Fruit fly (Drosophila melanogaster) whole organism, prepupa: ENCODE measurements around the gene CG43638.

ENCODE experiments used
- Blimp-1 ChIP-seq: fragments of 200-800 bp; sonication (Bioruptor generic); optimal IDR thresholded peaks from 3 replicates; lab custom pipeline; 2017; ENCODE audit warnings: missing biosample characterization, missing genetic modification characterization, mild to moderate bottlenecking, moderate library complexity, missing genetic modification reagents
- CG10631 ChIP-seq: fragments of 200-800 bp; sonication (Bioruptor generic); optimal IDR thresholded peaks from 2 replicates; lab custom pipeline; 2016; ENCODE audit warnings: missing biosample characterization, missing genetic modification characterization
- CG10669 ChIP-seq: fragments of 200-800 bp; sonication (Bioruptor generic); optimal IDR thresholded peaks from 3 replicates; lab custom pipeline; 2018; ENCODE audit warnings: missing biosample characterization, mild to moderate bottlenecking, missing genetic modification characterization, moderate library complexity
- CG11294 ChIP-seq: fragments of 200-800 bp; sonication (Bioruptor generic); IDR thresholded peaks from 2 replicates; pipeline ENCODE4 v1.3.6; 2022; ENCODE audit warnings: missing biosample characterization, missing genetic modification characterization
- CG11762 ChIP-seq: fragments of 200-800 bp; sonication (Bioruptor generic); optimal IDR thresholded peaks from 3 replicates; lab custom pipeline; 2016; ENCODE audit warnings: missing biosample characterization, missing genetic modification characterization; ENCODE audit not compliant: insufficient read depth
- CG3032 ChIP-seq: fragments of 200-800 bp; optimal IDR thresholded peaks from 2 replicates; lab custom pipeline; 2019; ENCODE audit warnings: missing biosample characterization, mild to moderate bottlenecking, missing genetic modification characterization, moderate library complexity
- CG32006 ChIP-seq: fragments of 200-800 bp; sonication (Bioruptor generic); optimal IDR thresholded peaks from 3 replicates; lab custom pipeline; 2017; ENCODE audit warnings: missing biosample characterization, mild to moderate bottlenecking, missing genetic modification characterization
- CG34406 ChIP-seq: fragments of 200-800 bp; sonication (Bioruptor generic); optimal IDR thresholded peaks from 3 replicates; lab custom pipeline; 2016; ENCODE audit warnings: missing biosample characterization, missing genetic modification characterization
- CG3919 ChIP-seq: fragments of 200-800 bp; sonication (Bioruptor generic); optimal IDR thresholded peaks from 3 replicates; lab custom pipeline; 2016; ENCODE audit warnings: missing biosample characterization, missing genetic modification characterization
- CG4318 ChIP-seq: fragments of 200-800 bp; sonication (Bioruptor generic); optimal IDR thresholded peaks from 3 replicates; lab custom pipeline; 2017; ENCODE audit warnings: missing biosample characterization, mild to moderate bottlenecking, missing genetic modification characterization
- CG6163 ChIP-seq: fragments of 200-800 bp; sonication (Bioruptor generic); IDR thresholded peaks from 3 replicates; pipeline ENCODE4 v1.3.6; 2022; ENCODE audit warnings: missing biosample characterization, missing genetic modification characterization
- CG6276 ChIP-seq: fragments of 200-800 bp; sonication (Bioruptor generic); optimal IDR thresholded peaks from 2 replicates; lab custom pipeline; 2017; ENCODE audit warnings: missing biosample characterization, mild to moderate bottlenecking, missing genetic modification characterization
- CG6792 ChIP-seq: fragments of 200-800 bp; sonication (Bioruptor generic); optimal IDR thresholded peaks from 3 replicates; lab custom pipeline; 2016; ENCODE audit warnings: missing biosample characterization, missing genetic modification characterization
- CG6854 ChIP-seq: fragments of 200-800 bp; sonication (Bioruptor generic); optimal IDR thresholded peaks from 2 replicates; lab custom pipeline; 2017; ENCODE audit warnings: missing biosample characterization, mild to moderate bottlenecking, missing genetic modification characterization
- CG8119 ChIP-seq: fragments of 200-800 bp; sonication (Bioruptor generic); IDR thresholded peaks from 3 replicates; pipeline ENCODE4 v1.3.6; 2022; ENCODE audit warnings: missing biosample characterization, missing genetic modification characterization
- CG8319 ChIP-seq: fragments of 200-800 bp; sonication (Bioruptor generic); optimal IDR thresholded peaks from 3 replicates; lab custom pipeline; 2016; ENCODE audit warnings: missing biosample characterization, missing genetic modification characterization
- CG8632 ChIP-seq: fragments of 200-800 bp; sonication (Bioruptor generic); optimal IDR thresholded peaks from 3 replicates; lab custom pipeline; 2016; ENCODE audit warnings: missing biosample characterization, missing genetic modification characterization
- Eip75B ChIP-seq: fragments of 200-800 bp; sonication (Bioruptor generic); optimal IDR thresholded peaks from 3 replicates; lab custom pipeline; 2016; ENCODE audit warnings: missing biosample characterization, missing genetic modification characterization
- Ets21C ChIP-seq: fragments of 200-800 bp; sonication (Bioruptor generic); optimal IDR thresholded peaks from 3 replicates; lab custom pipeline; 2016; ENCODE audit warnings: missing biosample characterization, missing genetic modification characterization
- Hr39 ChIP-seq: fragments of 200-800 bp; sonication (Bioruptor generic); optimal IDR thresholded peaks from 2 replicates; lab custom pipeline; 2016; ENCODE audit warnings: missing biosample characterization, missing genetic modification characterization
- Hr4 ChIP-seq: fragments of 200-800 bp; sonication (Bioruptor generic); optimal IDR thresholded peaks from 3 replicates; lab custom pipeline; 2016; ENCODE audit warnings: missing biosample characterization, missing genetic modification characterization
- Lpt ChIP-seq: fragments of 200-800 bp; sonication (Bioruptor generic); optimal IDR thresholded peaks from 3 replicates; lab custom pipeline; 2016; ENCODE audit warnings: missing biosample characterization, missing genetic modification characterization
- Smox ChIP-seq: fragments of 200-800 bp; sonication (Bioruptor generic); optimal IDR thresholded peaks from 3 replicates; lab custom pipeline; 2016; ENCODE audit warnings: missing biosample characterization, missing genetic modification characterization
- Sox15 ChIP-seq: fragments of 200-800 bp; sonication (Bioruptor generic); optimal IDR thresholded peaks from 3 replicates; lab custom pipeline; 2016; ENCODE audit warnings: missing biosample characterization, missing genetic modification characterization
- achi ChIP-seq: fragments of 200-800 bp; sonication (Bioruptor generic); optimal IDR thresholded peaks from 3 replicates; lab custom pipeline; 2016; ENCODE audit warnings: missing biosample characterization, missing genetic modification characterization
- cyc ChIP-seq: fragments of 200-800 bp; sonication (Bioruptor generic); optimal IDR thresholded peaks from 3 replicates; lab custom pipeline; 2016; ENCODE audit warnings: missing biosample characterization, missing genetic modification characterization
- dac ChIP-seq: fragments of 200-800 bp; sonication (Bioruptor generic); optimal IDR thresholded peaks from 2 replicates; lab custom pipeline; 2017; ENCODE audit warnings: missing biosample characterization, mild to moderate bottlenecking, missing genetic modification characterization
- dsx ChIP-seq: fragments of 200-800 bp; optimal IDR thresholded peaks from 3 replicates; lab custom pipeline; 2019; ENCODE audit warnings: missing biosample characterization, mild to moderate bottlenecking, missing genetic modification characterization, moderate library complexity; ENCODE audit not compliant: poor library complexity, severe bottlenecking
- eg ChIP-seq: fragments of 200-800 bp; sonication (Bioruptor generic); IDR thresholded peaks from 3 replicates; pipeline ENCODE4 v1.3.6; 2022; ENCODE audit warnings: missing biosample characterization, missing genetic modification characterization
- esn ChIP-seq: fragments of 200-800 bp; sonication (Bioruptor generic); optimal IDR thresholded peaks from 2 replicates; lab custom pipeline; 2016; ENCODE audit warnings: missing biosample characterization, mild to moderate bottlenecking, missing genetic modification characterization, moderate library complexity
- fd85E ChIP-seq: fragments of 200-800 bp; sonication (Bioruptor generic); optimal IDR thresholded peaks from 3 replicates; lab custom pipeline; 2016; ENCODE audit warnings: missing biosample characterization, missing genetic modification characterization
- fkh ChIP-seq: fragments of 200-800 bp; sonication (Bioruptor generic); optimal IDR thresholded peaks from 3 replicates; lab custom pipeline; 2017; ENCODE audit warnings: missing biosample characterization, mild to moderate bottlenecking, missing genetic modification characterization, moderate library complexity
- lz ChIP-seq: fragments of 200-800 bp; sonication (Bioruptor generic); optimal IDR thresholded peaks from 3 replicates; lab custom pipeline; 2016; ENCODE audit warnings: missing biosample characterization, missing genetic modification characterization
- net ChIP-seq: fragments of 200-800 bp; sonication (Bioruptor generic); optimal IDR thresholded peaks from 3 replicates; lab custom pipeline; 2016; ENCODE audit warnings: missing biosample characterization, missing genetic modification characterization
- pdm3 ChIP-seq: fragments of 200-800 bp; sonication (Bioruptor generic); optimal IDR thresholded peaks from 3 replicates; lab custom pipeline; 2016; ENCODE audit warnings: missing biosample characterization, missing genetic modification characterization
- salr ChIP-seq, 2 experiments: fragments of 200-800 bp; sonication (Bioruptor generic); optimal IDR thresholded peaks; 3 replicates each; lab custom pipeline; 2016 to 2018; ENCODE audit warnings: missing biosample characterization in 2 of 2, missing genetic modification characterization in 2 of 2, mild to moderate bottlenecking in 1 of 2
- spab ChIP-seq: fragments of 200-800 bp; sonication (Bioruptor generic); optimal IDR thresholded peaks from 2 replicates; lab custom pipeline; 2017; ENCODE audit warnings: missing biosample characterization, mild to moderate bottlenecking, missing genetic modification characterization, missing genetic modification reagents
- vri ChIP-seq: fragments of 200-800 bp; sonication (Bioruptor generic); optimal IDR thresholded peaks from 3 replicates; lab custom pipeline; 2016; ENCODE audit warnings: missing biosample characterization, mild to moderate bottlenecking, missing genetic modification characterization

The CG43638 gene

DNA sequence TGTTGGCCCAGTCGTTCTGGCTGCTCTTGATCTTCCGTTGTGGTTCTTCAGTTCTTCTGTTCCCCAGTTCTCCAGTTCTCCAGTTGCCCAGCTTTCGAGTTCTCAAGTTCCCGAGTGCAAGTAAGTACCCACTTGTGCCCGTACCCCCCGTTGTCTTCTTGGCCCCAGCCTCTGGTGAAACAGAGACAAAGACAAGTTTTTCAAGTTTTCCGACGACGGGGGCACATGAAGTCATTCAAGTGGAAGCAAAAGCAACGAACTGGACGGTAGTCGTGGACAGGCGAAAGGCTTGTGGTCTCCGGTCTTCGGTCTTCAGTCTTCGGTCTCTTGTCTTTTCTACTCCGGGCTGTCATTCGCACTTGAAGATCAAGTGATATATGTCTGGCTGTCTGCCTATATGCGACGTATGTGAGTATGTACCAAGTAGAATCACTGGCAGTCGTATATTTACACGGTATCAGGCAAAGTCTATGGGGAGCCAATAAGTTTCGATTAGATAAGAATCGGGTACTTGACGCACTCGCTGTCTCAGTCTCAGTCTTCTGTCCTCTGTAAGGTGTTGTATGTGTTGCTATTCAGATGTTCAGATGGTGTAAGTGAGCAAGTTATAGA lies 4.0 kb upstream of the CG43638 start (continued):
- TF ChIP-seq Sox15 (GFP tag; lab: Kevin White, UChicago) (no peak), lz (GFP tag; lab: Kevin White, UChicago) (no peak), CG10631 (GFP tag; lab: Kevin White, UChicago) (no peak), CG32006 (GFP tag; lab: Kevin White, UChicago) (peak; percentile 14), CG8119 (GFP tag; lab: Robert Waterston, UW) (0 out of 3 replicates have a peak, but pooled peaks have one; percentile 37), eg (peak; percentile 19; the same call in 1 of the 3 replicates), achi (GFP tag; lab: Kevin White, UChicago) (peak; percentile 38), CG3032 (tag; lab: Kevin White, UChicago) (no peak), spab (GFP tag; lab: Kevin White, UChicago) (peak; percentile 14), CG8319 (GFP tag; lab: Kevin White, UChicago) (no peak), CG10669 (GFP tag; lab: Kevin White, UChicago) (no peak), CG6276 (GFP tag; lab: Kevin White, UChicago) (peak; percentile 42), salr (GFP tag; optimal IDR thresholded peaks at IDR 0.05; lab: Kevin White, UChicago) (peak in 1 of 2 experiments; percentile 12), dac (GFP tag; lab: Kevin White, UChicago) (no peak), CG34406 (GFP tag; lab: Kevin White, UChicago) (peak; percentile 1), net (GFP tag; lab: Kevin White, UChicago) (no peak), CG11762 (peak; percentile 13), Eip75B (GFP tag; lab: Kevin White, UChicago) (peak; percentile 48), pdm3 (no peak), fkh (GFP tag; lab: Kevin White, UChicago) (no peak), cyc (no peak), CG4318 (no peak), CG3919 (no peak), CG8632 (GFP tag; lab: Kevin White, UChicago) (no peak), fd85E (GFP tag; lab: Kevin White, UChicago) (no peak), esn (GFP tag; lab: Kevin White, UChicago) (peak; percentile 25), Hr39 (GFP tag; lab: Kevin White, UChicago) (no peak), Hr4 (peak; percentile 10), Smox (GFP tag; lab: Kevin White, UChicago) (no peak), Lpt (GFP tag; lab: Kevin White, UChicago) (peak; percentile 63), dsx (GFP tag; lab: Kevin White, UChicago) (peak; percentile 68), CG6792 (no peak)

dm6 chr3L:12042087-12042486 lies 2.3 kb upstream of the CG43638 start, which contains the start of gene CG6793:
Gene CG6793, plus strand, starts transcription at chr3L:12042387.
- TF ChIP-seq CG6854 (no peak), CG11294 (no peak), fd85E (GFP tag; lab: Kevin White, UChicago) (no peak), Hr4 (no peak)

dm6 chr3L:12045443-12045842 lies 1.1 kb downstream of the CG43638 start:
- TF ChIP-seq Hr4: no peak
- TF ChIP-seq fkh (GFP tag; lab: Kevin White, UChicago): peak; percentile 95

DNA sequence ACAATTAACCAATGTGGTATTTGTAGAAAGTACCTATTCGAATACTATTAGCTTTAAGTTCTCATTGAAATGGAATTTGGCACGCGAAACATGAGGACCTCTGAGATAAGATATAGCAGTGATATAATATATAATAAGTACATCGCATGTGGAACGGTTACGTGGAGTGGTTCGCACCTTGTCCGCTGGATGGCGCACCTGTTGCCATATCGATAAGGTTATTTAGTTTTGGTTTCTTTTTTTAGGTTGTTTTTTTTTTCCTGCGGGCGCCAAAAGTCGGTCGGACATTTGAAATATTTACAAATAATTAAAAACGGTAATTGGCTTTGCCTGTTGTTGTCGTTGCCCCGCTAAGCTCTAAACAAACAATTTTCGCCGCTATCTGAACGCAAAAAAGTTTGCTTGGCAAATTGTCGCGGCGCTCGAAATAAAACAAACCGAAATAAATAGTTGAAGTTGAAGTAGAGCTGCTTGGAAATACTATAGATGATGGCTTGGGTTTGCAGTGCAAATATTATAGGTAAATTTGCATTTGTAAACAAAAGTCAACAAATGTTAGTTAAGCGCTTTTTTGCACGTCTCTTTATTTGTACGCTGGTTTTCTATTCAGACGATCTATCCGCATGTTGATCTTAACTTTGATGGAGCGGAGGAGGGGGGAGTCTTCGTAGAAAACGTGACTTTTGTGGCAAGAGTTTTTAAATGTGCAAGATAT lies 5.4 kb downstream of the CG43638 start:
- TF ChIP-seq Blimp-1 (GFP tag; lab: Kevin White, UChicago): no peak
- TF ChIP-seq CG6163: 0 out of 3 replicates have a peak, but pooled peaks have one; percentile 22
- peak; percentile 51 for TF ChIP-seq fkh (GFP tag; lab: Kevin White, UChicago)
- peak; percentile 25 for TF ChIP-seq vri
- no peak for TF ChIP-seq Ets21C (GFP tag; lab: Kevin White, UChicago)
- no peak for TF ChIP-seq achi (GFP tag; lab: Kevin White, UChicago)
